Fruit fly (Drosophila melanogaster) whole organism, embryonic: Measurements from ENCODE around the gene CG46059.

Source experiments
- Adf1 ChIP-seq: fragments of 200-800 bp; sonication (Bioruptor generic); IDR thresholded peaks from 2 replicates; pipeline ENCODE4 v1.3.6; 2022; ENCODE audit warnings: missing biosample characterization, missing genetic modification characterization
- CG10147 ChIP-seq: fragments of 200-800 bp; sonication (Bioruptor generic); optimal IDR thresholded peaks from 2 replicates; lab custom pipeline; 2019; ENCODE audit warnings: missing biosample characterization, mild to moderate bottlenecking, missing genetic modification characterization, moderate library complexity
- CG10267 ChIP-seq: fragments of 200-800 bp; sonication (Bioruptor generic); optimal IDR thresholded peaks from 2 replicates; lab custom pipeline; 2018; ENCODE audit warnings: missing biosample characterization, mild to moderate bottlenecking, missing genetic modification characterization, moderate library complexity
- CG10565 ChIP-seq: fragments of 200-800 bp; sonication (Bioruptor generic); optimal IDR thresholded peaks from 3 replicates; lab custom pipeline; 2016; ENCODE audit warnings: missing biosample characterization, mild to moderate bottlenecking, missing genetic modification characterization
- CG10979 ChIP-seq: fragments of 200-800 bp; sonication (Bioruptor generic); optimal IDR thresholded peaks from 2 replicates; lab custom pipeline; 2018; ENCODE audit warnings: missing biosample characterization, mild to moderate bottlenecking, missing genetic modification characterization, moderate library complexity
- CG11504 ChIP-seq: fragments of 200-800 bp; sonication (Bioruptor generic); optimal IDR thresholded peaks from 3 replicates; lab custom pipeline; 2019; ENCODE audit warnings: missing biosample characterization, mild to moderate bottlenecking, missing genetic modification characterization, moderate library complexity
- CG15696 ChIP-seq: fragments of 200-800 bp; sonication (Bioruptor generic); optimal IDR thresholded peaks from 2 replicates; lab custom pipeline; 2019; ENCODE audit warnings: missing biosample characterization, mild to moderate bottlenecking, missing genetic modification characterization, moderate library complexity
- CG1602 ChIP-seq: fragments of 200-800 bp; sonication (Bioruptor generic); optimal IDR thresholded peaks from 3 replicates; lab custom pipeline; 2016; ENCODE audit warnings: missing biosample characterization, missing genetic modification characterization
- CG17328 ChIP-seq: fragments of 200-800 bp; sonication (Bioruptor generic); IDR thresholded peaks from 2 replicates; pipeline ENCODE4 v1.3.6; 2022; ENCODE audit warnings: missing biosample characterization, missing genetic modification characterization
- CG18262 ChIP-seq: fragments of 200-800 bp; optimal IDR thresholded peaks from 3 replicates; lab custom pipeline; 2019; ENCODE audit warnings: missing biosample characterization, mild to moderate bottlenecking, missing genetic modification characterization, moderate library complexity
- CG2120 ChIP-seq: fragments of 200-800 bp; sonication (Bioruptor generic); optimal IDR thresholded peaks from 3 replicates; lab custom pipeline; 2016; ENCODE audit warnings: missing biosample characterization, missing genetic modification characterization
- CG2875 ChIP-seq: fragments of 200-800 bp; sonication (Bioruptor generic); optimal IDR thresholded peaks from 2 replicates; lab custom pipeline; 2017; ENCODE audit warnings: missing biosample characterization, mild to moderate bottlenecking, missing genetic modification characterization, missing genetic modification reagents
- CG30403 ChIP-seq: fragments of 200-800 bp; sonication (Bioruptor generic); optimal IDR thresholded peaks from 3 replicates; lab custom pipeline; 2016; ENCODE audit warnings: missing biosample characterization, missing genetic modification characterization
- CG4328 ChIP-seq: fragments of 200-800 bp; sonication (Bioruptor generic); optimal IDR thresholded peaks from 3 replicates; lab custom pipeline; 2017; ENCODE audit warnings: missing biosample characterization, missing genetic modification reagents, missing genetic modification characterization
- CG4617 ChIP-seq: fragments of 200-800 bp; sonication (Bioruptor generic); optimal IDR thresholded peaks from 3 replicates; lab custom pipeline; 2016; ENCODE audit warnings: missing biosample characterization, missing genetic modification characterization, borderline replicate concordance
- CG6254 ChIP-seq: fragments of 200-800 bp; sonication (Bioruptor generic); optimal IDR thresholded peaks from 3 replicates; lab custom pipeline; 2017; ENCODE audit warnings: mild to moderate bottlenecking, missing biosample characterization, missing genetic modification reagents, missing genetic modification characterization
- CG7372 ChIP-seq: fragments of 200-800 bp; sonication (Bioruptor generic); IDR thresholded peaks from 2 replicates; pipeline ENCODE4 v1.3.6; 2022; ENCODE audit warnings: missing biosample characterization, missing genetic modification characterization
- CG8924 ChIP-seq: fragments of 200-800 bp; optimal IDR thresholded peaks from 3 replicates; lab custom pipeline; 2019; ENCODE audit warnings: missing biosample characterization, mild to moderate bottlenecking, missing genetic modification characterization, moderate library complexity
- Camta ChIP-seq: fragments of 200-800 bp; sonication (Bioruptor generic); optimal IDR thresholded peaks from 2 replicates; lab custom pipeline; 2016; ENCODE audit warnings: missing biosample characterization, missing genetic modification characterization
- Chrac-16 ChIP-seq: fragments of 200-800 bp; sonication (Bioruptor generic); optimal IDR thresholded peaks from 3 replicates; lab custom pipeline; 2016; ENCODE audit warnings: missing biosample characterization, missing genetic modification characterization
- CoRest ChIP-seq: fragments of 200-800 bp; sonication (Bioruptor generic); optimal IDR thresholded peaks from 3 replicates; lab custom pipeline; 2018; ENCODE audit warnings: missing biosample characterization, mild to moderate bottlenecking, missing genetic modification characterization, moderate library complexity
- D19A ChIP-seq: fragments of 200-800 bp; optimal IDR thresholded peaks from 3 replicates; lab custom pipeline; 2019; ENCODE audit warnings: missing biosample characterization, mild to moderate bottlenecking, missing genetic modification characterization, moderate library complexity
- Drgx ChIP-seq: fragments of 200-800 bp; sonication (Bioruptor generic); IDR thresholded peaks from 2 replicates; pipeline ENCODE4 v1.3.6; 2022; ENCODE audit warnings: missing biosample characterization, missing genetic modification characterization
- Elba2 ChIP-seq: fragments of 200-800 bp; sonication (Bioruptor generic); optimal IDR thresholded peaks from 3 replicates; lab custom pipeline; 2016; ENCODE audit warnings: missing biosample characterization, missing genetic modification characterization
- Gsc ChIP-seq: fragments of 200-800 bp; sonication (Bioruptor generic); IDR thresholded peaks from 2 replicates; pipeline ENCODE4 v1.3.6; 2022; ENCODE audit warnings: missing biosample characterization, missing genetic modification characterization
- Mes4 ChIP-seq: fragments of 200-800 bp; sonication (Bioruptor generic); optimal IDR thresholded peaks from 2 replicates; lab custom pipeline; 2016; ENCODE audit warnings: missing biosample characterization, missing genetic modification characterization
- Six4 ChIP-seq: fragments of 200-800 bp; sonication (Bioruptor generic); optimal IDR thresholded peaks from 2 replicates; lab custom pipeline; 2016; ENCODE audit warnings: missing biosample characterization, missing genetic modification characterization
- Xrp1 ChIP-seq: fragments of 200-800 bp; sonication (Bioruptor generic); IDR thresholded peaks from 2 replicates; pipeline ENCODE4 v1.3.6; 2022; ENCODE audit warnings: missing biosample characterization, missing genetic modification characterization
- ara ChIP-seq: fragments of 200-800 bp; sonication (Bioruptor generic); IDR thresholded peaks from 2 replicates; pipeline ENCODE4 v1.3.6; 2022; ENCODE audit warnings: missing biosample characterization, missing genetic modification characterization
- az2 ChIP-seq: fragments of 200-800 bp; sonication (Bioruptor generic); optimal IDR thresholded peaks from 3 replicates; lab custom pipeline; 2016; ENCODE audit warnings: missing biosample characterization, missing genetic modification characterization
- bsh ChIP-seq, 2 experiments: fragments of 200-800 bp; sonication (Bioruptor generic); optimal IDR thresholded peaks; 2 replicates each; lab custom pipeline; 2017 to 2018; ENCODE audit warnings: mild to moderate bottlenecking in 2 of 2, missing biosample characterization in 2 of 2, missing genetic modification characterization in 2 of 2, moderate library complexity in 1 of 2
- btn ChIP-seq: fragments of 200-800 bp; sonication (Bioruptor generic); optimal IDR thresholded peaks from 2 replicates; lab custom pipeline; 2016; ENCODE audit warnings: missing biosample characterization, missing genetic modification characterization
- cad ChIP-seq: fragments of >200 bp; optimal IDR thresholded peaks from 2 replicates; lab custom pipeline; 2017; ENCODE audit warnings: missing biosample characterization, missing genetic modification characterization
- cg ChIP-seq: fragments of 200-800 bp; sonication (Bioruptor generic); optimal IDR thresholded peaks from 3 replicates; lab custom pipeline; 2019; ENCODE audit warnings: missing biosample characterization, mild to moderate bottlenecking, missing genetic modification characterization, moderate library complexity
- dmrt11E ChIP-seq: fragments of 200-800 bp; sonication (Bioruptor generic); optimal IDR thresholded peaks from 3 replicates; lab custom pipeline; 2018; ENCODE audit warnings: missing biosample characterization, mild to moderate bottlenecking, missing genetic modification characterization, moderate library complexity
- fd102C ChIP-seq: fragments of 200-800 bp; sonication (Bioruptor generic); optimal IDR thresholded peaks from 2 replicates; lab custom pipeline; 2018; ENCODE audit warnings: missing biosample characterization, mild to moderate bottlenecking, missing genetic modification characterization, moderate library complexity
- grau ChIP-seq: fragments of 200-800 bp; optimal IDR thresholded peaks from 3 replicates; lab custom pipeline; 2019; ENCODE audit warnings: missing biosample characterization, mild to moderate bottlenecking, missing genetic modification characterization, moderate library complexity
- gsb-n ChIP-seq: fragments of 200-800 bp; sonication (Bioruptor generic); optimal IDR thresholded peaks from 3 replicates; lab custom pipeline; 2018; ENCODE audit warnings: missing biosample characterization, mild to moderate bottlenecking, missing genetic modification characterization
- jing ChIP-seq: fragments of 200-800 bp; sonication (Bioruptor generic); optimal IDR thresholded peaks from 2 replicates; lab custom pipeline; 2018; ENCODE audit warnings: missing biosample characterization, mild to moderate bottlenecking, missing genetic modification characterization
- kni ChIP-seq: fragments of 200-800 bp; sonication (Bioruptor generic); optimal IDR thresholded peaks from 3 replicates; lab custom pipeline; 2017; ENCODE audit warnings: mild to moderate bottlenecking, missing biosample characterization, missing genetic modification reagents, missing genetic modification characterization
- lola ChIP-seq, 3 experiments: fragments of >200 bp in 2 of 3; fragments of 200-800 bp in 1 of 3; sonication (Bioruptor generic) in 1 of 3; optimal IDR thresholded peaks; 2 replicates each; lab custom pipeline; 2017 to 2019; ENCODE audit warnings: missing biosample characterization in 3 of 3, missing genetic modification characterization in 3 of 3, mild to moderate bottlenecking in 1 of 3, moderate library complexity in 1 of 3
- pita ChIP-seq: fragments of 200-800 bp; sonication (Bioruptor generic); optimal IDR thresholded peaks from 2 replicates; lab custom pipeline; 2017; ENCODE audit warnings: missing biosample characterization, mild to moderate bottlenecking, missing genetic modification characterization
- prd ChIP-seq, 3 experiments: fragments of >200 bp in 2 of 3; fragments of 200-800 bp in 1 of 3; sonication (Bioruptor generic) in 1 of 3; optimal IDR thresholded peaks in 2 of 3; IDR thresholded peaks in 1 of 3; 2 replicates in 2 of 3; 3 replicates in 1 of 3; pipeline versions ENCODE4 v1.3.6 to Lab custom; 2017 to 2022; ENCODE audit warnings: missing biosample characterization in 1 of 3, missing genetic modification characterization in 1 of 3
- pzg ChIP-seq: fragments of 200-800 bp; sonication (Bioruptor generic); optimal IDR thresholded peaks from 3 replicates; lab custom pipeline; 2018; ENCODE audit warnings: missing biosample characterization, mild to moderate bottlenecking, missing genetic modification characterization, moderate library complexity
- shn ChIP-seq: fragments of 200-800 bp; sonication (Bioruptor generic); optimal IDR thresholded peaks from 3 replicates; lab custom pipeline; 2016; ENCODE audit warnings: missing biosample characterization, missing genetic modification characterization
- sisA ChIP-seq: fragments of 200-800 bp; sonication (Bioruptor generic); IDR thresholded peaks from 2 replicates; pipeline ENCODE4 v1.3.6; 2022; ENCODE audit warnings: missing biosample characterization, missing genetic modification characterization
- tio ChIP-seq: fragments of 200-800 bp; sonication (Bioruptor generic); optimal IDR thresholded peaks from 2 replicates; lab custom pipeline; 2017; ENCODE audit warnings: missing biosample characterization, missing genetic modification characterization, inconsistent platforms
- twi ChIP-seq: fragments of 200-800 bp; optimal IDR thresholded peaks from 2 replicates; lab custom pipeline; 2019; ENCODE audit warnings: missing biosample characterization, mild to moderate bottlenecking, missing genetic modification characterization, moderate library complexity
- zf30C ChIP-seq: fragments of 200-800 bp; sonication (Bioruptor generic); optimal IDR thresholded peaks from 3 replicates; lab custom pipeline; 2018; ENCODE audit warnings: missing biosample characterization, mild to moderate bottlenecking, missing genetic modification characterization
- zfh1 ChIP-seq: fragments of 200-800 bp; sonication (Bioruptor generic); IDR thresholded peaks from 3 replicates; pipeline ENCODE4 v1.3.6; 2022; ENCODE audit warnings: missing biosample characterization, missing genetic modification characterization

Gene CG46059

DNA sequence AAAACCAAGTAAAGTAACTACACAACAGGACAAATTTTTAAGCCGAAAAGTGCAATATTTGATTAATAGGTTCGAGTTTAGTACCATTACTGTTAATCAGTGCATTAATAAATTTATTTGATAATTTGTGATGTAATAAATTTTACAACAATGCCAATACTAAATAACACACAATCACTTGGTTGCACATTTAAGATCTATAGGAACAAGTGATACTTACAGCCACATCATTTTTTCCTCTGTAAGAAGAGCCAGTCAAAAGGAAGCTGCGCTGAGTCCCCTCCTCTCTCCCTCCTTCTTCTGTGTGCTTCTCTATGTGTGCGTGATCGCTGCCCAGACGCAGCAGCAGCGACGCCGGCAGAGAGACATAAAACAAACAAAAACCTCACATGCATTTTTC lies 46.9 kb downstream of the CG46059 start (continued):
- no peak for TF ChIP-seq Elba2 (GFP tag; lab: Kevin White, UChicago)
- TF ChIP-seq cg, result peak; percentile 56
- TF ChIP-seq dmrt11E, result peak; percentile 89
- peak; percentile 44 for TF ChIP-seq fd102C (GFP tag; lab: Kevin White, UChicago)
- TF ChIP-seq gsb-n (tag; lab: Kevin White, UChicago), result peak; percentile 42
- TF ChIP-seq kni, result peak; percentile 3
- TF ChIP-seq CG10147 (GFP tag; lab: Kevin White, UChicago), result no peak
- peak; percentile 36 for TF ChIP-seq az2 (GFP tag; lab: Kevin White, UChicago)
- no peak for TF ChIP-seq sisA (GFP tag; lab: Robert Waterston, UW)
- TF ChIP-seq cad (GFP tag; lab: Kevin White, UChicago), result peak; percentile 21
- peak; percentile 49 for TF ChIP-seq Chrac-16
- peak; percentile 2 for TF ChIP-seq CG30403 (GFP tag; lab: Kevin White, UChicago)
- no peak for TF ChIP-seq twi
- peak; percentile 31 for TF ChIP-seq CG1602 (GFP tag; lab: Kevin White, UChicago)
- peak; percentile 39 for TF ChIP-seq CG8924 (tag; lab: Kevin White, UChicago)
- TF ChIP-seq Xrp1 (GFP tag; lab: Robert Waterston, UW), result peak; percentile 49; the same call in 1 of the 2 replicates
- no peak for TF ChIP-seq Gsc (GFP tag; lab: Robert Waterston, UW)
- no peak for TF ChIP-seq btn (GFP tag; lab: Kevin White, UChicago)
- TF ChIP-seq grau (tag; lab: Kevin White, UChicago), result peak; percentile 22
- TF ChIP-seq pita (GFP tag; lab: Kevin White, UChicago), result no peak
- no peak for TF ChIP-seq CG10565 (GFP tag; lab: Kevin White, UChicago)
- TF ChIP-seq CG2875 (GFP tag; lab: Kevin White, UChicago), result peak; percentile 25
- peak; percentile 58 for TF ChIP-seq ara (GFP tag; lab: Robert Waterston, UW)
- TF ChIP-seq CG4328 (GFP tag; lab: Kevin White, UChicago), result no peak
- peak; percentile 8 for TF ChIP-seq Camta (GFP tag; lab: Kevin White, UChicago)
- TF ChIP-seq bsh (GFP tag; optimal IDR thresholded peaks at IDR 0.05; lab: Kevin White, UChicago), result peak; percentile 44 to 88
- TF ChIP-seq Drgx (GFP tag; lab: Robert Waterston, UW), result peak; percentile 49
- TF ChIP-seq tio (GFP tag; lab: Kevin White, UChicago), result peak; percentile 43
- TF ChIP-seq Six4 (GFP tag; lab: Kevin White, UChicago), result peak; percentile 40
- peak; percentile 96 for TF ChIP-seq zf30C (GFP tag; lab: Kevin White, UChicago)
- no peak for TF ChIP-seq CG7372 (GFP tag; lab: Robert Waterston, UW)
- TF ChIP-seq CG18262 (tag; lab: Kevin White, UChicago), result peak; percentile 72
- TF ChIP-seq Mes4, result peak; percentile 20
- peak; percentile 0 for TF ChIP-seq CG11504 (tag; lab: Kevin White, UChicago)
- peak; percentile 14; the same call in 1 of the 2 replicates for TF ChIP-seq Adf1 (GFP tag; lab: Robert Waterston, UW)
- TF ChIP-seq CG6254 (GFP tag; lab: Kevin White, UChicago), result peak; percentile 21
- peak; percentile 50 for TF ChIP-seq D19A (tag; lab: Kevin White, UChicago)
- TF ChIP-seq CoRest, result peak; percentile 33
- TF ChIP-seq jing, result no peak
- no peak for TF ChIP-seq prd (optimal IDR thresholded peaks at IDR 0.05; lab: Kevin White, UChicago)
- peak; percentile 46; the same call in 2 of the 3 replicates for TF ChIP-seq prd (GFP tag; IDR thresholded peaks at IDR 0.05; lab: Robert Waterston, UW)
- peak in 1 of 3 experiments; percentile 80 for TF ChIP-seq lola (GFP tag; optimal IDR thresholded peaks at IDR 0.05; lab: Kevin White, UChicago)
- TF ChIP-seq shn (GFP tag; lab: Kevin White, UChicago), result no peak
- TF ChIP-seq CG15696 (tag; lab: Kevin White, UChicago), result peak; percentile 74
- TF ChIP-seq CG10267 (tag; lab: Kevin White, UChicago), result peak; percentile 46
- no peak for TF ChIP-seq pzg (GFP tag; lab: Kevin White, UChicago)
- TF ChIP-seq CG2120, result no peak
- TF ChIP-seq CG17328 (GFP tag; lab: Robert Waterston, UW), result 0 out of 2 replicates have a peak, but pooled peaks have one; percentile 37
- peak; percentile 73 for TF ChIP-seq CG10979 (tag; lab: Kevin White, UChicago)
- TF ChIP-seq zfh1 (GFP tag; lab: Robert Waterston, UW), result 0 out of 3 replicates have a peak, but pooled peaks have one; percentile 25
- no peak for TF ChIP-seq CG4617 (GFP tag; lab: Kevin White, UChicago)
